Worm (Caenorhabditis elegans): ENCODE data around the gene Y49E10.4.

ce11 chrIII:12430209-12430608, 46.6 kb upstream of the Y49E10.4 start, which contains the start of gene Y49E10.16:
- TF ChIP-seq elt-3 (tag; optimal IDR thresholded peaks at IDR 0.05) (no peak), zag-1 (tag; optimal IDR thresholded peaks at IDR 0.05) (no peak), ama-1 (optimal IDR thresholded peaks at IDR 0.05) (no peak), R02D3.7 (tag; optimal IDR thresholded peaks at IDR 0.05) (no peak), ztf-11 (tag; optimal IDR thresholded peaks at IDR 0.05) (no peak), ceh-82 (tag; optimal IDR thresholded peaks at IDR 0.05) (no peak), mbf-1 (tag; optimal IDR thresholded peaks at IDR 0.05) (no peak), alr-1 (tag; optimal IDR thresholded peaks at IDR 0.05) (no peak), ztf-4 (tag; optimal IDR thresholded peaks at IDR 0.05) (no peak), dmd-4 (tag; optimal IDR thresholded peaks at IDR 0.05) (no peak), egl-27 (tag; optimal IDR thresholded peaks at IDR 0.05) (no peak)
